Fruit fly (Drosophila melanogaster) whole organism, embryonic: ENCODE results near the gene CG18266.

ENCODE experiments used
- B-H2 ChIP-seq: fragments of 200-800 bp; sonication (Bioruptor generic); optimal IDR thresholded peaks from 2 replicates; lab custom pipeline; 2018; ENCODE audit warnings: missing biosample characterization, mild to moderate bottlenecking, missing genetic modification characterization
- Bgb ChIP-seq: fragments of 200-800 bp; sonication (Bioruptor generic); IDR thresholded peaks from 2 replicates; pipeline ENCODE4 v1.3.6; 2022; ENCODE audit warnings: missing biosample characterization, missing genetic modification characterization; ENCODE audit not compliant: partially characterized antibody
- CG10366 ChIP-seq: fragments of 200-800 bp; sonication (Bioruptor generic); IDR thresholded peaks from 2 replicates; pipeline ENCODE4 v1.3.6; 2022; ENCODE audit warnings: missing biosample characterization, missing genetic modification characterization
- CG10431 ChIP-seq: fragments of 200-800 bp; sonication (Bioruptor generic); optimal IDR thresholded peaks from 3 replicates; lab custom pipeline; 2018; ENCODE audit warnings: missing biosample characterization, mild to moderate bottlenecking, missing genetic modification characterization
- CG10543 ChIP-seq: fragments of 200-800 bp; sonication (Bioruptor generic); optimal IDR thresholded peaks from 3 replicates; lab custom pipeline; 2017; ENCODE audit warnings: missing biosample characterization, mild to moderate bottlenecking, missing genetic modification characterization, moderate library complexity
- CG15514 ChIP-seq: fragments of 200-800 bp; sonication (Bioruptor generic); optimal IDR thresholded peaks from 3 replicates; lab custom pipeline; 2017; ENCODE audit warnings: missing biosample characterization, missing genetic modification characterization, mild to moderate bottlenecking, moderate library complexity, missing genetic modification reagents
- CG15696 ChIP-seq: fragments of 200-800 bp; sonication (Bioruptor generic); optimal IDR thresholded peaks from 2 replicates; lab custom pipeline; 2019; ENCODE audit warnings: missing biosample characterization, mild to moderate bottlenecking, missing genetic modification characterization, moderate library complexity
- CG17328 ChIP-seq: fragments of 200-800 bp; sonication (Bioruptor generic); IDR thresholded peaks from 2 replicates; pipeline ENCODE4 v1.3.6; 2022; ENCODE audit warnings: missing biosample characterization, missing genetic modification characterization
- CG17359 ChIP-seq: fragments of 200-800 bp; sonication (Bioruptor generic); optimal IDR thresholded peaks from 3 replicates; lab custom pipeline; 2018; ENCODE audit warnings: missing biosample characterization, mild to moderate bottlenecking, missing genetic modification characterization, moderate library complexity
- CG17361 ChIP-seq: fragments of 200-800 bp; sonication (Bioruptor generic); IDR thresholded peaks from 3 replicates; pipeline ENCODE4 v1.3.6; 2022; ENCODE audit warnings: missing biosample characterization, missing genetic modification characterization
- CG17802 ChIP-seq: fragments of 200-800 bp; sonication (Bioruptor generic); optimal IDR thresholded peaks from 2 replicates; lab custom pipeline; 2018; ENCODE audit warnings: missing biosample characterization, mild to moderate bottlenecking, missing genetic modification characterization, moderate library complexity
- CG1792 ChIP-seq: fragments of 200-800 bp; sonication (Bioruptor generic); optimal IDR thresholded peaks from 2 replicates; lab custom pipeline; 2016; ENCODE audit warnings: missing biosample characterization, missing genetic modification characterization
- CG30020 ChIP-seq: fragments of 200-800 bp; optimal IDR thresholded peaks from 2 replicates; lab custom pipeline; 2019; ENCODE audit warnings: missing biosample characterization, mild to moderate bottlenecking, missing genetic modification characterization, moderate library complexity
- CG31224 ChIP-seq: fragments of 200-800 bp; sonication (Bioruptor generic); IDR thresholded peaks from 2 replicates; pipeline ENCODE4 v1.3.6; 2022; ENCODE audit warnings: missing biosample characterization, missing genetic modification characterization
- CG32767 ChIP-seq: fragments of 200-800 bp; sonication (Bioruptor generic); IDR thresholded peaks from 2 replicates; pipeline ENCODE4 v1.3.6; 2022; ENCODE audit warnings: missing biosample characterization, missing genetic modification characterization
- CG4730 ChIP-seq: fragments of 200-800 bp; sonication (Bioruptor generic); IDR thresholded peaks from 2 replicates; pipeline ENCODE4 v1.3.6; 2022; ENCODE audit warnings: missing biosample characterization, missing genetic modification characterization
- CG5180 ChIP-seq: fragments of 200-800 bp; sonication (Bioruptor generic); optimal IDR thresholded peaks from 3 replicates; lab custom pipeline; 2017; ENCODE audit warnings: missing biosample characterization, missing genetic modification characterization, mild to moderate bottlenecking, moderate library complexity, missing genetic modification reagents
- CG8281 ChIP-seq: fragments of 200-800 bp; sonication (Bioruptor generic); optimal IDR thresholded peaks from 2 replicates; lab custom pipeline; 2018; ENCODE audit warnings: missing biosample characterization, mild to moderate bottlenecking, missing genetic modification characterization, moderate library complexity
- CG8944 ChIP-seq: fragments of 200-800 bp; sonication (Bioruptor generic); optimal IDR thresholded peaks from 3 replicates; lab custom pipeline; 2016; ENCODE audit warnings: missing biosample characterization, missing genetic modification characterization
- CG9215 ChIP-seq: fragments of 200-800 bp; sonication (Bioruptor generic); IDR thresholded peaks from 2 replicates; pipeline ENCODE4 v1.3.6; 2022; ENCODE audit warnings: missing biosample characterization, missing genetic modification characterization
- CG9797 ChIP-seq: fragments of 200-800 bp; sonication (Bioruptor generic); optimal IDR thresholded peaks from 3 replicates; lab custom pipeline; 2018; ENCODE audit warnings: missing biosample characterization, mild to moderate bottlenecking, missing genetic modification characterization
- Dref ChIP-seq: fragments of 200-800 bp; sonication (Bioruptor generic); IDR thresholded peaks from 2 replicates; pipeline ENCODE4 v1.3.6; 2022; ENCODE audit warnings: missing biosample characterization, missing genetic modification characterization
- Elba2 ChIP-seq: fragments of 200-800 bp; sonication (Bioruptor generic); optimal IDR thresholded peaks from 3 replicates; lab custom pipeline; 2016; ENCODE audit warnings: missing biosample characterization, missing genetic modification characterization
- Fer1 ChIP-seq: fragments of 200-800 bp; sonication (Bioruptor generic); optimal IDR thresholded peaks from 2 replicates; lab custom pipeline; 2017; ENCODE audit warnings: missing biosample characterization, mild to moderate bottlenecking, missing genetic modification characterization
- HmgD ChIP-seq: fragments of 200-800 bp; sonication (Bioruptor generic); optimal IDR thresholded peaks from 3 replicates; lab custom pipeline; 2016; ENCODE audit warnings: missing biosample characterization, missing genetic modification characterization
- NC2α ChIP-seq: fragments of 200-800 bp; sonication (Bioruptor generic); optimal IDR thresholded peaks from 2 replicates; lab custom pipeline; 2016; ENCODE audit warnings: missing biosample characterization, missing genetic modification characterization
- NC2β ChIP-seq: fragments of 200-800 bp; sonication (Bioruptor generic); optimal IDR thresholded peaks from 2 replicates; lab custom pipeline; 2016; ENCODE audit warnings: missing biosample characterization, missing genetic modification characterization
- Oli ChIP-seq: fragments of 200-800 bp; sonication (Bioruptor generic); optimal IDR thresholded peaks from 2 replicates; lab custom pipeline; 2018; ENCODE audit warnings: missing biosample characterization, mild to moderate bottlenecking, missing genetic modification characterization, moderate library complexity
- Pdp1 ChIP-seq, 2 experiments: fragments of 200-800 bp; sonication (Bioruptor generic); optimal IDR thresholded peaks; 3 replicates each; lab custom pipeline; 2016; ENCODE audit warnings: missing biosample characterization in 2 of 2, missing genetic modification characterization in 2 of 2, mild to moderate bottlenecking in 1 of 2, moderate library complexity in 1 of 2
- Ssrp ChIP-seq: fragments of 200-800 bp; sonication (Bioruptor generic); optimal IDR thresholded peaks from 2 replicates; lab custom pipeline; 2018; ENCODE audit warnings: missing biosample characterization, mild to moderate bottlenecking, missing genetic modification characterization, moderate library complexity
- ash1 ChIP-seq: fragments of 200-800 bp; sonication (Bioruptor generic); optimal IDR thresholded peaks from 2 replicates; lab custom pipeline; 2018; ENCODE audit warnings: missing biosample characterization, mild to moderate bottlenecking, missing genetic modification characterization
- bcd ChIP-seq: fragments of 200-800 bp; sonication (Bioruptor generic); optimal IDR thresholded peaks from 2 replicates; lab custom pipeline; 2017; ENCODE audit warnings: missing biosample characterization, mild to moderate bottlenecking, missing genetic modification characterization
- bigmax ChIP-seq: fragments of 200-800 bp; sonication (Bioruptor generic); optimal IDR thresholded peaks from 2 replicates; lab custom pipeline; 2018; ENCODE audit warnings: missing biosample characterization, mild to moderate bottlenecking, missing genetic modification characterization
- bowl ChIP-seq: fragments of 200-800 bp; sonication (Bioruptor generic); IDR thresholded peaks from 2 replicates; pipeline ENCODE4 v1.3.6; 2022; ENCODE audit warnings: missing biosample characterization, missing genetic modification characterization
- br ChIP-seq: fragments of >200 bp; optimal IDR thresholded peaks from 2 replicates; lab custom pipeline; 2017
- dan ChIP-seq: fragments of 200-800 bp; sonication (Bioruptor generic); IDR thresholded peaks from 2 replicates; pipeline ENCODE4 v1.3.6; 2022; ENCODE audit warnings: missing biosample characterization, missing genetic modification characterization
- dimm ChIP-seq: fragments of 200-800 bp; sonication (Bioruptor generic); IDR thresholded peaks from 2 replicates; pipeline ENCODE4 v1.3.6; 2022; ENCODE audit warnings: missing biosample characterization, missing genetic modification characterization
- eve ChIP-seq, 2 experiments: fragments of >200 bp; optimal IDR thresholded peaks; 2 replicates each; lab custom pipeline; 2017; ENCODE audit warnings: missing biosample characterization in 2 of 2, missing genetic modification characterization in 2 of 2
- ftz-f1 ChIP-seq: fragments of 200-800 bp; sonication (Bioruptor generic); optimal IDR thresholded peaks from 2 replicates; lab custom pipeline; 2016; ENCODE audit warnings: missing biosample characterization, missing genetic modification characterization
- hkb ChIP-seq, 2 experiments: fragments of 200-800 bp in 1 of 2; fragments of >200 bp in 1 of 2; sonication (Bioruptor generic) in 1 of 2; IDR thresholded peaks in 1 of 2; optimal IDR thresholded peaks in 1 of 2; 2 replicates each; pipeline versions ENCODE4 v1.3.6 to Lab custom; 2017 to 2022; ENCODE audit warnings: missing biosample characterization in 1 of 2, missing genetic modification characterization in 1 of 2
- mam ChIP-seq: fragments of 200-800 bp; sonication (Bioruptor generic); optimal IDR thresholded peaks from 3 replicates; lab custom pipeline; 2016; ENCODE audit warnings: missing biosample characterization, missing genetic modification characterization
- mld ChIP-seq: fragments of 200-800 bp; sonication (Bioruptor generic); IDR thresholded peaks from 3 replicates; pipeline ENCODE4 v1.3.6; 2022; ENCODE audit warnings: missing biosample characterization, missing genetic modification characterization; ENCODE audit not compliant: partially characterized antibody
- nerfin-1 ChIP-seq: fragments of 200-800 bp; sonication (Bioruptor generic); optimal IDR thresholded peaks from 3 replicates; lab custom pipeline; 2019; ENCODE audit warnings: missing biosample characterization, mild to moderate bottlenecking, missing genetic modification characterization, moderate library complexity
- nmo ChIP-seq: fragments of 200-800 bp; sonication (Bioruptor generic); optimal IDR thresholded peaks from 2 replicates; lab custom pipeline; 2018; ENCODE audit warnings: missing biosample characterization, mild to moderate bottlenecking, missing genetic modification characterization, moderate library complexity
- otp ChIP-seq: fragments of 200-800 bp; sonication (Bioruptor generic); IDR thresholded peaks from 3 replicates; pipeline ENCODE4, ENCODE4 v1.3.6; 2022; ENCODE audit warnings: missing biosample characterization, missing genetic modification characterization
- p53 ChIP-seq: fragments of 200-800 bp; sonication (Bioruptor generic); optimal IDR thresholded peaks from 2 replicates; lab custom pipeline; 2016; ENCODE audit warnings: missing biosample characterization, missing genetic modification characterization
- peb ChIP-seq: fragments of 200-800 bp; sonication (Bioruptor generic); IDR thresholded peaks from 2 replicates; pipeline ENCODE4 v1.3.6; 2022; ENCODE audit warnings: missing biosample characterization, missing genetic modification characterization
- pfk ChIP-seq: fragments of 200-800 bp; sonication (Bioruptor generic); optimal IDR thresholded peaks from 2 replicates; lab custom pipeline; 2018; ENCODE audit warnings: missing biosample characterization, mild to moderate bottlenecking, missing genetic modification characterization, moderate library complexity
- pros ChIP-seq: fragments of 200-800 bp; sonication (Bioruptor generic); optimal IDR thresholded peaks from 3 replicates; lab custom pipeline; 2019; ENCODE audit warnings: missing biosample characterization, mild to moderate bottlenecking, missing genetic modification characterization, moderate library complexity
- run ChIP-seq: fragments of 200-800 bp; sonication (Bioruptor generic); optimal IDR thresholded peaks from 3 replicates; lab custom pipeline; 2018; ENCODE audit warnings: missing biosample characterization, mild to moderate bottlenecking, missing genetic modification characterization
- sima ChIP-seq: fragments of 200-800 bp; sonication (Bioruptor generic); optimal IDR thresholded peaks from 2 replicates; lab custom pipeline; 2016; ENCODE audit warnings: missing biosample characterization, missing genetic modification characterization
- sisA ChIP-seq: fragments of 200-800 bp; sonication (Bioruptor generic); IDR thresholded peaks from 2 replicates; pipeline ENCODE4 v1.3.6; 2022; ENCODE audit warnings: missing biosample characterization, missing genetic modification characterization
- so ChIP-seq: fragments of 200-800 bp; sonication (Bioruptor generic); IDR thresholded peaks from 3 replicates; pipeline ENCODE4 v1.3.6; 2022; ENCODE audit warnings: missing biosample characterization, missing genetic modification characterization
- wdn ChIP-seq: fragments of 200-800 bp; sonication (Bioruptor generic); IDR thresholded peaks from 2 replicates; pipeline ENCODE4 v1.3.6; 2022; ENCODE audit warnings: missing biosample characterization, missing genetic modification characterization

CG18266 gene

dm6 chr2L:5610108-5610507, 13.5 kb downstream of the CG18266 start (continued):
- TF ChIP-seq mld (no peak), hkb (optimal IDR thresholded peaks at IDR 0.05; lab: Kevin White, UChicago) (no peak), hkb (GFP tag; IDR thresholded peaks at IDR 0.05; lab: Robert Waterston, UW) (no peak), so (0 out of 3 replicates have a peak, but pooled peaks have one; percentile 32), bigmax (GFP tag; lab: Kevin White, UChicago) (no peak), br (lab: Kevin White, UChicago) (no peak), CG15514 (no peak), Fer1 (GFP tag; lab: Kevin White, UChicago) (no peak), nmo (peak; percentile 28), sima (GFP tag; lab: Kevin White, UChicago) (no peak), CG8281 (tag; lab: Kevin White, UChicago) (no peak), p53 (GFP tag; lab: Kevin White, UChicago) (no peak), B-H2 (GFP tag; lab: Kevin White, UChicago) (no peak), bcd (GFP tag; lab: Kevin White, UChicago) (peak; percentile 32), dan (GFP tag; lab: Robert Waterston, UW) (no peak), run (tag; lab: Kevin White, UChicago) (peak; percentile 9), NC2α (GFP tag; lab: Kevin White, UChicago) (no peak), mam (no peak), CG9215 (GFP tag; lab: Robert Waterston, UW) (no peak), pros (GFP tag; lab: Kevin White, UChicago) (no peak), bowl (GFP tag; lab: Robert Waterston, UW) (no peak), otp (GFP tag; lab: Robert Waterston, UW) (no peak), CG17359 (tag; lab: Kevin White, UChicago) (no peak), Ssrp (tag; lab: Kevin White, UChicago) (no peak), CG8944 (GFP tag; lab: Kevin White, UChicago) (no peak), CG30020 (tag; lab: Kevin White, UChicago) (no peak), HmgD (no peak), NC2β (GFP tag; lab: Kevin White, UChicago) (no peak), wdn (no peak), sisA (peak; percentile 30; the same call in 1 of the 2 replicates), CG4730 (GFP tag; lab: Robert Waterston, UW) (no peak), CG17361 (GFP tag; lab: Robert Waterston, UW) (no peak), CG15696 (tag; lab: Kevin White, UChicago) (no peak), CG1792 (no peak), CG17328 (no peak), CG31224 (no peak), CG10366 (no peak), Elba2 (GFP tag; lab: Kevin White, UChicago) (no peak), Oli (tag; lab: Kevin White, UChicago) (peak; percentile 54), CG10431 (GFP tag; lab: Kevin White, UChicago) (no peak), Bgb (GFP tag; lab: Robert Waterston, UW) (no peak)
- TF ChIP-seq, all 482 proteins: peak for 98

- TF ChIP-seq Pdp1 (GFP tag; optimal IDR thresholded peaks at IDR 0.05; lab: Kevin White, UChicago) (no peak), peb (no peak), eve (GFP tag; optimal IDR thresholded peaks at IDR 0.05; lab: Kevin White, UChicago) (no peak), ash1 (GFP tag; lab: Kevin White, UChicago) (no peak), pfk (GFP tag; lab: Kevin White, UChicago) (no peak), CG5180 (GFP tag; lab: Kevin White, UChicago) (no peak), CG9797 (GFP tag; lab: Kevin White, UChicago) (no peak), CG10543 (GFP tag; lab: Kevin White, UChicago) (no peak), dimm (GFP tag; lab: Robert Waterston, UW) (no peak), Dref (GFP tag; lab: Robert Waterston, UW) (no peak), ftz-f1 (GFP tag; lab: Kevin White, UChicago) (no peak), nerfin-1 (tag; lab: Kevin White, UChicago) (no peak), CG17802 (no peak), CG32767 (GFP tag; lab: Robert Waterston, UW) (no peak)
Measured at dm6 chr2L:5610629-5611028, 14.0 kb downstream of the CG18266 start.
